Fruit fly (Drosophila melanogaster): ENCODE results near the gene ssp6.
A peak's percentile ranks its signal among the peaks of the same experiment; 100 is the strongest.

ssp6 gene

DNA sequence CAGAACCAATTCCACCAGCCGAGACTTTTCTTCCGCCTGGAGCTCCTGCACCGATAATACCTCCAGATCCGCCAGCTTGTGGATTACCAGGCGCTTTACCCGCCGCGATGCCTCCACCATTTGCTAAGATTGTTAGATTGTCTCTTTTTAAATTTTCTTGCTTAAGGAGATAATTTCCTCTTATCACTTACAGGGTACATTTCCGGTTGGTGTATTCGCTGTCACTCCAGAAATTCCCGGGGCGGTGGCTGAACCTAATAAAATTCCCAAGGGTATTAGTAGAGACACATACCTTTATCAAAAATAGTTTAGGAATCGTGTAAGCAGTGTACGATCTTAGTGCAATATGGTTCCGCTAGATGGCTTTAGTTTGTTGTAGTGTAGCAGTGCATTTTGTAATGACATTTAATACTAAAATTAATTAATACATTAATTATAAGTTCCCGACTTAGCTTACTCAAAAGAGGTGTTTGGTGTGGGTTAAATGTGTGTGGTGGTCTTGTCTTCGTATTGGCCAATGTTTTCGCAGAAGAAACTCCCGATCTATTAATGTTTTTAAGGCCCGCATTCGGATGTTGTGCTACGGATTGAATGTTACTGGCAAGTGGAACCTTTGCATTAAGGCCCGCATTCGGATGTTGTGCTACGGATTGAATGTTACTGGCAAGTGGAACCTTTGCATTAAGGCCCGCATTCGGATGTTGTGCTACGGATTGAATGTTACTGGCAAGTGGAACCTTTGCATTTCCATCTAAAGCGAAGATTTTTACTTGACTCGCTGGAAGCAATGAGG, 48.3 kb downstream of the ssp6 start:
- peak; percentile 33 for TF ChIP-seq rgr (GFP tag; optimal IDR thresholded peaks at IDR 0.05)
- TF ChIP-seq CG9705 (GFP tag; optimal IDR thresholded peaks at IDR 0.05) = peak; percentile 32
- TF ChIP-seq Sp1 (GFP tag; optimal IDR thresholded peaks at IDR 0.05) = no peak
- peak; percentile 50 for TF ChIP-seq HLH106 (tag; optimal IDR thresholded peaks at IDR 0.05)
- TF ChIP-seq dmrt93B (GFP tag; optimal IDR thresholded peaks at IDR 0.05) = peak; percentile 17
- TF ChIP-seq Hr83 (GFP tag; optimal IDR thresholded peaks at IDR 0.05; ENCODE audit: poor library complexity, severe bottlenecking) = no peak
- no peak for TF ChIP-seq dl (GFP tag; optimal IDR thresholded peaks at IDR 0.05; ENCODE audit: insufficient read depth in 1 of 2, partially characterized antibody in 2 of 2)
- no peak for TF ChIP-seq Abd-B (GFP tag; optimal IDR thresholded peaks at IDR 0.05)
- no peak for TF ChIP-seq brk (GFP tag; optimal IDR thresholded peaks at IDR 0.05)
- no peak for TF ChIP-seq usp (GFP tag; optimal IDR thresholded peaks at IDR 0.05)
- peak; percentile 4 for TF ChIP-seq sv (GFP tag; optimal IDR thresholded peaks at IDR 0.05)
- TF ChIP-seq Myc (optimal IDR thresholded peaks at IDR 0.05) = peak; percentile 86
- TF ChIP-seq fru (GFP tag; optimal IDR thresholded peaks at IDR 0.05) = peak; percentile 20

DNA sequence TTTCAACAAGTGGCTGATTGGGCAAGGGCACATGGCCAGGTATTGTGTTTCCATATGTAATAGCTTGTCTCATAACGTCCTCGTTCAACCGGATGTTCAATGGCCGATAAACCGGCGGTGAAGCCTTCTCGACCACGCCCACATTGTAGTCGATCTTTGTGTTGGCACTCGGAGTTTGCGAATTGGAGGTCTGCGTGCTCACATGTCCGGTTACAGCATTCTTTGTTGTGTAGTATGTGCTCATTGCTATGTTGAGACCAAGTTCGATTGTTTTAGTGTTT, 48.8 kb downstream of the ssp6 start:
- no peak for TF ChIP-seq CG9705 (GFP tag; optimal IDR thresholded peaks at IDR 0.05)
- TF ChIP-seq CG32264 (GFP tag; optimal IDR thresholded peaks at IDR 0.05) = no peak
- TF ChIP-seq GATAd (GFP tag; optimal IDR thresholded peaks at IDR 0.05) = no peak
- TF ChIP-seq Mio (GFP tag; optimal IDR thresholded peaks at IDR 0.05) = no peak
- no peak for TF ChIP-seq pan (optimal IDR thresholded peaks at IDR 0.05)

DNA sequence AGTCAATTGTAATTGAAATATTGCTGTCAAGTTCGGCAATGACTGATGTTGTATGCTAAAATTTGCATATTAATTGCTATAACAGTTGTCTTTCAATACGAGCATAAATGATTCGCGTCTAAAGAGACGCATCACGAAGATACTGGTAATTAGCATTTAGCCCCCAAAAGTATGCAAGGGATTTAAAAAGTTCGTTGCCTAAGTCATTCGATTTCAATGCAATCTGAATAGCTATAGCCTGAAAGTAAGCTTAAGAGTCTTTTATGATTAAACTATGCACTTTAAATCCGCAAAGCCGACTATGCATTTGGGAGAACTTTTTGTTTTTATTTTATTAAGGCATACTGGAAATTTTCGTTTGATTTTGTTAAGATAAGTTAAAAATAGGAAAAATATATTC, 53.1 kb downstream of the ssp6 start:
- TF ChIP-seq Myc (optimal IDR thresholded peaks at IDR 0.05) = peak; percentile 74
- no peak for TF ChIP-seq tai (GFP tag; optimal IDR thresholded peaks at IDR 0.05)
- peak; percentile 76 for TF ChIP-seq Vsx2 (GFP tag; optimal IDR thresholded peaks at IDR 0.05; ENCODE audit: partially characterized antibody)
- no peak for TF ChIP-seq br (GFP tag; optimal IDR thresholded peaks at IDR 0.05)
- no peak for TF ChIP-seq OdsH (GFP tag; optimal IDR thresholded peaks at IDR 0.05)
- no peak for TF ChIP-seq dmrt93B (GFP tag; optimal IDR thresholded peaks at IDR 0.05)
- no peak for TF ChIP-seq Mio (GFP tag; optimal IDR thresholded peaks at IDR 0.05)

DNA sequence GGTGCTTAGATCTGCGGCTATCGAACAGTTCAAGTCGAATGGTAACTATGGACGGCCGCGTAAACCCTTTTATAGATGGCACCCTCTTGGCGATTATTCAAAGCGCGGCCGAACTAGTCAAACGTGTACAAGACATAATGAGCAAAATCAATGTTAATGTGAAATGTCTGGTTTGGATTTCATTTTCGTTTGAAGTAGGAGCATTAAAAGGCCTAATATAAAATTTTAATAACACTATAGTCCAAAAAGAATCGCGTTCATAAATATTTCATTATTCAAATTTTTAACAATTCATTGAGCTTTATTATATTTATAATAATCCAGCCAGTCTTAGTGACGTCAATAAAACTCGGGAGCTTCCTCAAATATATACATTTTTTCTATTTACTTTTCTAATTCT, 54.4 kb downstream of the ssp6 start, which contains the start of gene Lcp65Ag3:
Gene Lcp65Ag3, minus strand, starts transcription at position 46 of the 400 bp plus-strand sequence.
- TF ChIP-seq Dif (GFP tag; optimal IDR thresholded peaks at IDR 0.05; ENCODE audit: partially characterized antibody) (no peak), Hr83 (GFP tag; optimal IDR thresholded peaks at IDR 0.05; ENCODE audit: poor library complexity, severe bottlenecking) (no peak), brk (GFP tag; optimal IDR thresholded peaks at IDR 0.05) (no peak), rgr (GFP tag; optimal IDR thresholded peaks at IDR 0.05) (no peak), fru (GFP tag; optimal IDR thresholded peaks at IDR 0.05) (no peak), Jra (GFP tag; optimal IDR thresholded peaks at IDR 0.05) (no peak), h (GFP tag; optimal IDR thresholded peaks at IDR 0.05) (no peak), Myc (optimal IDR thresholded peaks at IDR 0.05) (no peak), dl (GFP tag; optimal IDR thresholded peaks at IDR 0.05; ENCODE audit: insufficient read depth in 1 of 2, partially characterized antibody in 2 of 2) (no peak)

DNA sequence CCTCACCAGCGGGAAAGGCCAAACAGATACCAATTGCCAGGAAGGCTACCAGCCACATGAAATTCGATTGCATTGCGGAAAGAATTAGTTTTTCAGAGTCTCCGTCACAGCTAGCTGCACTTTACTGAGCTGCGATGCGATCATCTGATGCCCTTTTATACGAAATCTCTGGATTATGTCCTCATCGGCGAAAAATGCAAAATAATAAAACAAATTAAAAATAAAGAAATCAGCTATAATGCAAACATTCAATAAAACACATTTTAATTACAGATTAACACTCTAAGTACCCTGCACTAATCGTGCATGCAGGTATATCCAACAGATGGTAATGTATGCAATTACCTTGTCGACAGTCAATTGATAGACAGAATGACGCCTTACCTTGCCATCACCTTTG, 55.5 kb downstream of the ssp6 start, which contains the start of gene Cpr65Au:
Gene Cpr65Au, minus strand, starts transcription at position 101 of the 400 bp plus-strand sequence.
- TF ChIP-seq CrebA (GFP tag; optimal IDR thresholded peaks at IDR 0.05; ENCODE audit: borderline replicate concordance) (no peak), GATAd (GFP tag; optimal IDR thresholded peaks at IDR 0.05) (no peak), Sp1 (GFP tag; optimal IDR thresholded peaks at IDR 0.05) (no peak), rgr (GFP tag; optimal IDR thresholded peaks at IDR 0.05) (no peak), lola (GFP tag; optimal IDR thresholded peaks at IDR 0.05) (no peak), usp (GFP tag; optimal IDR thresholded peaks at IDR 0.05) (no peak), dmrt93B (GFP tag; optimal IDR thresholded peaks at IDR 0.05) (no peak), woc (GFP tag; optimal IDR thresholded peaks at IDR 0.05) (no peak), sv (GFP tag; optimal IDR thresholded peaks at IDR 0.05) (no peak), dl (GFP tag; optimal IDR thresholded peaks at IDR 0.05; ENCODE audit: insufficient read depth in 1 of 2, partially characterized antibody in 2 of 2) (no peak), jim (GFP tag; optimal IDR thresholded peaks at IDR 0.05) (no peak), Hr83 (GFP tag; optimal IDR thresholded peaks at IDR 0.05; ENCODE audit: poor library complexity, severe bottlenecking) (no peak)

Measured in whole organism, wandering third instar larva.